Fruit fly (Drosophila melanogaster): ENCODE results near the gene CG11456.

The CG11456 gene

DNA sequence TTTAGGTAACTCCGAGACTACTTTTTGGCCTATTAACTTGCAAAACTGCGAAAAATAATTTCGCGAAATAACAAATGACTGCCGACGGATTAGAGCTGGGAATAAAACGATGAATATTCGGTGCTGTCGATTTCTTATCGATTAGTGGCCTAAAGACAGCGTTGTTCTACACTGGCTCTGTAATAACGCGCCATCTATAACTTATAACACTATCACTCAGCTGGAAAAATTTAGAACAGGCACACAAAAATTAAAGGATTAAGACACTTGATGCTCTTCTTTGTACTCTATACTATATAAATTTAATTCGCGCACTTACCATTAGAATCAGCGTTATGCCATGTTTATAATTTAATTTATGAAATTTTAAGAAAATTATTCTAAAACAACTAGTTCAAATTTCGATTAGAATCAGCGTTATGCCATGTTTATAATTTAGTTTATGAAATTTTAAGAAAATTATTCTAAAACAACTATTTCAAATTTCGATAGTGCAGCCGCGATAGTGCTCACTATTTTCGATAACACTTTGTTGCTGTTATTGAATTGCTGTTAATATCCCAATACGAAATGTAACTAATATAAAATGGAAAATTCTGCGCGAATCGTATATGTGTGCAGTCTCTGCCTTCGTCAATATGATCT lies at the start of gene CG11456, which contains the start of gene CSN3:
Gene CG11456 (plus strand): TSS at position 523 of the 645 bp plus-strand sequence.
Gene CSN3 (minus strand): TSS at position 112 of the 645 bp plus-strand sequence.
- TF ChIP-seq h (optimal IDR thresholded peaks at IDR 0.05) (no peak), psq (optimal IDR thresholded peaks at IDR 0.05) (no peak), insv (optimal IDR thresholded peaks at IDR 0.05) (no peak), Myc (optimal IDR thresholded peaks at IDR 0.05) (no peak), ttk (optimal IDR thresholded peaks at IDR 0.05) (no peak), Sin3A (optimal IDR thresholded peaks at IDR 0.05) (no peak)

DNA sequence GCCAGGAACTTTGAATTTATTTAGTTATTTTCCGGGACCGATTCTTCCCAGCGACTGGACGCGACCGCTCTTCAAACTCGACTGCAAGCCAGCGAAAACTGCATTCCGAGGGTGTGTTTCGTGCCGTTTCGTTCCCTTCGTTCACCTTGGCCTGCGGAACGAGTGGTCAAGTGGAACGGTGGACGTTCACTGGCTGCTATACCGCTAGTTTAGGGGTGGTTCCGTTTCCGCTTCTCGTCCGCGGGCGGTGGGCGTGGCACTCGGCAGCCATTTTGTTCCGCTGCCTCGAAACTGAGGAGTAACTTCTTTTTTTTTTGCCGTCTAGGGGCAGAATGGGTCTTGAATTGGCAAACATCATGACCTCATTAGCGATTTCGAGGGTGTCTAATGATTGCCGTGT lies 49.1 kb upstream of the CG11456 start, which contains the start of gene Six4:
Gene Six4 (minus strand): TSS at position 85 of the 400 bp plus-strand sequence.
- no peak for TF ChIP-seq insv (optimal IDR thresholded peaks at IDR 0.05)
- no peak for TF ChIP-seq ttk (optimal IDR thresholded peaks at IDR 0.05)
- TF ChIP-seq Sin3A (optimal IDR thresholded peaks at IDR 0.05) = no peak
- no peak for TF ChIP-seq psq (optimal IDR thresholded peaks at IDR 0.05)
- no peak for TF ChIP-seq Myc (optimal IDR thresholded peaks at IDR 0.05)
- no peak for TF ChIP-seq h (optimal IDR thresholded peaks at IDR 0.05)

DNA sequence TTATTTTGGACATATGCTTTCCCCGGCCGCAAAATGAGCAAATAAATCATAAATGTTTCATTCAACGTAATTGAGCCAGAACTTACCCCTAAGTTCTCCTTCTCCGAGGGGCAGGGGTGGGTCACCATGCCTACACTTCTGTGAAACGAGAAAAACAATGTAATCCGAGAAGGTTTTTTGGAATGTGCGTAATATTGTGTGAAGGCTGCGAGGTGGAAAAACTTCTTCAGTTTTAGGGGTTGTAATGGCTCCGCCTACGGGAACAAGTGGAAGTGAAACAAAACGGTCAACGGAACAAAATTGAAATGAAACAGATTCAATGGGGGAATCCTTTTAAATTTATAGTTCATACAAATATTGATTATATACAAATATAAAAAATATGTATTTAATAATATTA lies 45.0 kb upstream of the CG11456 start:
- TF ChIP-seq Sin3A (optimal IDR thresholded peaks at IDR 0.05) (no peak), ttk (optimal IDR thresholded peaks at IDR 0.05) (no peak)

DNA sequence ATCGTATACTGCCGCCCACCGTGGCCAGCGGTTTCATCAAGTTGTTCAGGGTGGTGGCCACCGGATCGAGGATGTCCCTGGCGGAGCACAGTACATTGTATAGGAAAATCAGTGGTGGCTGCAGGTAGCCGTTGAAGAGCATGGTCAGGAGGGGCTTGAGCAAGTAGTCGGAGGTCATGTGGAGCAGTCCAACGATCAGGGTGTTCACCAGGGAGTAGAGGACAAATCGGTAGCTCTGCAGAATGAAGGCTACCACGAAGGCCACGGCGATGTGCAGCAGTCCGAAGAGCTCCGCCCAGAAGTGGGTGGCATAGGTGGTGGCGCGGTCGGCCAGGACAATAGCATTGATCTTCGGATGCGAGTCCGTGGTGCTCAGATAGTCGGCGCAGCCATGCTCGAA lies 44.4 kb upstream of the CG11456 start:
- TF ChIP-seq Myc (optimal IDR thresholded peaks at IDR 0.05) (no peak), ttk (optimal IDR thresholded peaks at IDR 0.05) (no peak), h (optimal IDR thresholded peaks at IDR 0.05) (no peak), insv (optimal IDR thresholded peaks at IDR 0.05) (no peak), Sin3A (optimal IDR thresholded peaks at IDR 0.05) (no peak), psq (optimal IDR thresholded peaks at IDR 0.05) (no peak)

DNA sequence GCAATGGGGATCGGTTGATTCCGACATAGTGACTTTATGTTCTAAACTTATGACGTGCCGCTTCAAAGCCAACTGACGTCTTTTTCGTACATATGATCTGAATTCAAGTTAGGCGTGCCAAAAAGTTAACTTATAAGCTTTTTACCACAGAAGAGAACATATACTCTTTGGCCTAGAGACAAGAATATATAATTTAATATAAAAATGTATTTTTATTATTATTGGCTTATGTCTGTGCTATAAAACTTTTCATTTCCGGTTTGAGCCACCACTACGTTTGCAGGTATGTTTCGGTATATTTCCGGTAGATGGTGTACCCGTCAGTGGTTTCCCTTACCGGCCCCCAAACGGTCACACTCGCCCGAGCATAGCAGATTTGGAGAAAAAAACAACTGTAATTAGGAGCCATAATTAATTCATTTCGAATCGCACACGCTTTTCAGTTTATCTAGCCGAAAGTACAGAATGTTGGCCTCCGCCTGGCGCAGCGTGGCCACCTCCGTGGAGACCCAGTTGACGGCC lies 43.4 kb upstream of the CG11456 start, which contains the start of the genes CG3698 and tzn:
Gene CG3698 (minus strand): TSS at position 51 of the 522 bp plus-strand sequence.
Gene tzn (plus strand): TSS at position 321 of the 522 bp plus-strand sequence.
- TF ChIP-seq ttk (optimal IDR thresholded peaks at IDR 0.05) (no peak), Sin3A (optimal IDR thresholded peaks at IDR 0.05) (no peak), Myc (optimal IDR thresholded peaks at IDR 0.05) (no peak), insv (optimal IDR thresholded peaks at IDR 0.05) (no peak), psq (optimal IDR thresholded peaks at IDR 0.05) (no peak), h (optimal IDR thresholded peaks at IDR 0.05) (no peak)

DNA sequence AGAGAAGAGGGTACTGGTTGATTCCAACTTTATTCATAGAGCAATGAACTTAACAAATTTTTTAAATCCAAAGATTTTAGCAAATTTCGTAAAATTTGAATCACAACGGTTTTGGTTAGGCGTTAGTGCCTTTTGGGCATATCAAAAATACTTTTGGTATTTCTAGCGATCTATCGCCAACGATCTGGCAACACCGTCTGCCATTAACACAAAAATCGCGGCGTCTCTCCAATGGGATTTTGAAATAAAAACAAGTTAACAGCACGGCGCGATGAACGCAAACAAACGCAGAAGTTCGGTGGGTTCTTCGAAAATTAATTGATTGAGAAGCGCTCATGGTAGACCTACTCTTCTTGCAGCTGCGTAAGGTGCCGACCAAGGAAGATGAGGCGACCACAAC lies 41.6 kb upstream of the CG11456 start, which contains the start of gene Spc105R:
Gene Spc105R (plus strand): TSS at position 203 of the 400 bp plus-strand sequence.
- no peak for TF ChIP-seq Myc (optimal IDR thresholded peaks at IDR 0.05)
- TF ChIP-seq insv (optimal IDR thresholded peaks at IDR 0.05) = no peak
- TF ChIP-seq ttk (optimal IDR thresholded peaks at IDR 0.05) = no peak

DNA sequence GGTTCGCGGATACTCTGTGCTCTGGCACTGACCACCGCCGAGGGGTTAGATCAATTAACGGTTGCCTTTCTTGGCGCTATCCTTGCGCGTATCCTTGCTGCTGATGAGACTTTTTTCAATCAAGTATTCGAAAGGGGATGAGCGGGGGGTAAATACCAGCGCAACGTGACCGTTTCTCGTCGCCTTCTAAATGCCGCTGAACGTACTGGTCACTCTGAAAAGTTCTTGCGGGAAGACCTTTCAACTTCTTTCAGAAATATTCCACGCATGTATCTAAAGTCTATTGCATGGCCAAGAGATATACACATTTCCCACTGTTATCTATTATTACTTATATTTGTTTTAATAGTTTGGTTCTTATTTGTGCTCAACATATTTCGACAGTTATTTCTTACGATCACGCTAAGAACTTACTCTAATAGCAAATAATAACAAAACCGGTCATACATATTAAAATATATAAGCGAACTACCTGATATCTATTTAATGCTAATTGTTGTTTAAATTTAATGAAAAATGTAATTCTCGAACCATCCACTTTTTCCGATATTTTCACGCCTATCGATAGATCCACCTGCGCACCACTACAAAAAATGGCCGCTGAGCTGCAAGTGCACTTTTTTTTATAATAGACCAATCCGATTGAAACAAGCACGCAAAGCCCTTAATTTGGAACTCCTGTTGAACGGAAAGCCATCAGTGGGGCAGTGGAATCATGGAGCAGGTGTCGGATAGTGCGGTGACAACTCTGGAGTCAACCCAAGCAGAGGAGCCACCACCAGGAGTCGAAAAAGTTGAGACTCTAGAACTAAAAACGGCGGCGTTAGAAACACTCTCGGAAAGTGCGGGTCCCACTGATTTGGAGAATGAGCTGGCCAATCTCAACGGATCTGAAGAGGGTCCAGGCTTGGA lies 32.4 kb upstream of the CG11456 start, which contains the start of the genes CG3634 and HIPP1:
Gene CG3634 (minus strand): TSS at position 185 of the 912 bp plus-strand sequence.
Gene HIPP1 (plus strand): TSS at position 582 of the 912 bp plus-strand sequence.
- TF ChIP-seq insv (optimal IDR thresholded peaks at IDR 0.05) (no peak), Myc (optimal IDR thresholded peaks at IDR 0.05) (no peak), h (optimal IDR thresholded peaks at IDR 0.05) (no peak), ttk (optimal IDR thresholded peaks at IDR 0.05) (no peak), psq (optimal IDR thresholded peaks at IDR 0.05) (no peak), Sin3A (optimal IDR thresholded peaks at IDR 0.05) (no peak)

DNA sequence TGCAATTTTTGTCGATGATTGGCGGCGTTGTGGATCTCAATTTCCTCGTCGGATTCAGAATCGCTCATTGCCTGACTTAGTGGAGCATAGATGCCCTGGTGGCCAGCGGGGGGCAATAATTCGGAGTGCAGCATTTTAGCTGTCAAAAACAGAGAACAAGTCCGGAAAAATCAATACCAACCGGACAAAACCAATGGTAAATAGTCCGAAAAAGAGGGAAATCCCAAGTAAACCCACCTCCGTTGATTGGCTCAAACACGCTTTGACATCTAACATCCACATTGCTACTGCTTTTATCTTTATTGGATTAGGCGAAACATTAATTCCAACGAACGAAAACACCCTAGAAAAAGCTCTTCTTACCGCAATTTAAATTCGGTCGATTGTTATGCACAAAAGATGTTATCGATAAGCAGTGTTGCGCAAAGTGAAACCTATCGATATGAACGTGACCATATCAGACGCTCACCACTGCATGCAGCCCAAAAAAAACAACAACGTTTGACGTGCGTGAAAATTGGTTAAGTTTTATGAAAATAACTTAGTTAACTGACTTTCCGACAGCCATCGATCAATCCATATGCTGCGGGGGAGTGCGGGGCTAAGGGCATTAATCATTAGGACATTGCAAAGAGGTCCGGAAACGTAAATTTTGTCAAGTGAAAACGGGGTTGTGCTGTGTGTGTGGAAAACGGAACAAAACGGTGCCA lies 26.0 kb upstream of the CG11456 start, which contains the start of the genes CG3618 and Pka-R1:
Gene CG3618 (minus strand): TSS at position 410 of the 710 bp plus-strand sequence.
Gene Pka-R1 (plus strand): TSS at position 453 of the 710 bp plus-strand sequence.
- TF ChIP-seq Myc (optimal IDR thresholded peaks at IDR 0.05) (no peak), h (optimal IDR thresholded peaks at IDR 0.05) (no peak), insv (optimal IDR thresholded peaks at IDR 0.05) (no peak), ttk (optimal IDR thresholded peaks at IDR 0.05) (no peak), psq (optimal IDR thresholded peaks at IDR 0.05) (no peak), Sin3A (optimal IDR thresholded peaks at IDR 0.05) (no peak)

DNA sequence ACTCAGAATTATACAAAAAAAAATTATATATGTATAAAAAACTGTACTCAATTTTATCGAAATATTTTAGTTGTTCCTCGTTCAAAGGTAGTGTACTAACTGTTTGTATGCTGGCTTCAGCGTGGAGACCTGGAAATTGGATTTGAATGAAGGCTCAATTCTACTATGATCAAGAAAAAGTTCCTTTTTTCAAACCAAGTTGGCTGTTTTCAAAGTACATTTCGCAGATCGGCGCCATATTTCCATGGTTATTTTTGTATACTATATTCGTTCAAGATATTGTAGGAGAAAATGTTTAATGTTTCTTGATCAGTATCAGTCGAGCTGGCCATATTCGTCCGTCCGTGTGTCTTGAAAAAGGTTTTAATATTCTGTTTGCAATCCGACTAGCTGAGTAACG lies 23.9 kb upstream of the CG11456 start, which contains the start of gene Mst77F:
Gene Mst77F (minus strand): TSS at position 101 of the 400 bp plus-strand sequence.
- TF ChIP-seq psq (optimal IDR thresholded peaks at IDR 0.05) = no peak
- TF ChIP-seq Myc (optimal IDR thresholded peaks at IDR 0.05) = no peak
- TF ChIP-seq ttk (optimal IDR thresholded peaks at IDR 0.05) = no peak
- TF ChIP-seq Sin3A (optimal IDR thresholded peaks at IDR 0.05) = no peak
- no peak for TF ChIP-seq h (optimal IDR thresholded peaks at IDR 0.05)
- TF ChIP-seq insv (optimal IDR thresholded peaks at IDR 0.05) = no peak

DNA sequence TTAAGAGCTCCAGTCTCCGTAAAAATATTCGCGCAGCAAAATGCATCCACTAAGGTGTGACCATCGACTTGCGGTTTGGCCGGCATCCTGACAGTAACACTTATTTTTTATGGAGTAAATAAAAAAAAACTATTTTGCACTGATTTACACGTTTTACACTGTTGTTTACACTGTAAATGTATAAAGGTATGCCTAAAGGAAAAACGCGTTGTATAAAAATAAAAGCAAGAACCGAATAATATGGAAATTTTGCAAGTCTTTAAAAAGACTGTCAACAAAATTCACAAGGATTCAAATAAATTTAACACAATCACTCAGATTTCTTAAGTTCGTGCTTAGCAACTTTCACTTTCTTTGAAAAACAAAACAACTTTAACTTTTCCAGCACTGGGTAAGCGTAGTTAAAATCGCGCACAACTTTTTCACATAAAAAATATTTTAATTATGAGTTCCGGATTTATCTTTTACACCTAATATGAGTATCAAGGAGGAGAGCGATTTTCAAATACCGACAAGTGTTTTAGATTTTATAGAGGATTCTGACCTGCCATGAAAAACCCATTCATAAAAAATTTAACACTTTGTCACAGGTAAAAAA lies 18.5 kb upstream of the CG11456 start:
- TF ChIP-seq insv (optimal IDR thresholded peaks at IDR 0.05) (no peak), psq (optimal IDR thresholded peaks at IDR 0.05) (no peak), Sin3A (optimal IDR thresholded peaks at IDR 0.05) (no peak), Myc (optimal IDR thresholded peaks at IDR 0.05) (no peak), h (optimal IDR thresholded peaks at IDR 0.05) (no peak), ttk (optimal IDR thresholded peaks at IDR 0.05) (no peak)
